Fruit fly (Drosophila melanogaster) whole organism: ENCODE results near the gene E2f1.

Source experiments
- EcR ChIP-seq, 2 experiments: fragments of >200 bp; optimal IDR thresholded peaks; 2 replicates each; lab custom pipeline; 2017; ENCODE audit warnings: missing biosample characterization in 2 of 2, missing genetic modification characterization in 2 of 2, missing genetic modification reagents in 2 of 2
- usp ChIP-seq: fragments of >200 bp; optimal IDR thresholded peaks from 2 replicates; lab custom pipeline; 2017; ENCODE audit warnings: missing biosample characterization, missing genetic modification characterization, mixed read lengths

DNA sequence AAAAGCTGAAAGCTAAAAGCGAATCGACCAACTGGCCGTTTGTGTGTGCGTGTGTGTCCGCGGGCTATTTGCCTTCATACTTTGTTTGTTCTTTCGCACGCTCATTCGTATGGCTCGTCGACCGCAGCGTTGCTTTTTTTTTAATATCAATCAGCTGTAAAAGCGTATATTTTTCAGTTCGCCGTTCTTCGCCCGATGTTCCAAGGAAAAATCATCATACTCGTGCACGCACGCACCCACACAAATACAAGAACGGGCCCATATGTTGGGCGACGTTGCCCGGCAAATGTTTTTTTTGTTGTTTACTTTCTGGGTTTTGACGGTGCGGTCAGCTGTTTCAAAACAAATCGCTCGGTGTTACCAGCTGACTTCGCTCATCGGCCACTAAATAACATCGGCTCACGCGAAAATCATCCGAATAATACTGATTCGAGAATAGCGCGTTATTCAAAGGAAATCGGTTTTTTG, at the start of gene E2f1:
- TF ChIP-seq usp (GFP tag; lab: Kevin White, UChicago) (no peak), EcR (GFP tag; optimal IDR thresholded peaks at IDR 0.05; lab: Kevin White, UChicago) (no peak)
